Worm (Caenorhabditis elegans): Measurements from ENCODE around the gene F59B2.13.

F59B2.13 gene

ce11 chrIII:9026951-9027350, at the start of gene F59B2.13:
F59B2.13 (minus strand) TSS chrIII:9027051.
- TF ChIP-seq lin-15B (tag; optimal IDR thresholded peaks at IDR 0.05) (no peak), snu-23 (GFP tag; optimal IDR thresholded peaks at IDR 0.05) (no peak), fos-1 (tag; optimal IDR thresholded peaks at IDR 0.05) (no peak), snpc-4 (tag; optimal IDR thresholded peaks at IDR 0.05) (no peak), elt-2 (tag; optimal IDR thresholded peaks at IDR 0.05) (no peak), unc-98 (GFP tag; IDR thresholded peaks at IDR 0.05) (no peak), nhr-20 (tag; optimal IDR thresholded peaks at IDR 0.05) (no peak)

- TF ChIP-seq ets-5 (GFP tag; IDR thresholded peaks at IDR 0.05), result no peak
- TF ChIP-seq ceh-90 (tag; optimal IDR thresholded peaks at IDR 0.05), result no peak
- no peak for TF ChIP-seq nhr-237 (tag; optimal IDR thresholded peaks at IDR 0.05)
- no peak for TF ChIP-seq snu-23 (GFP tag; optimal IDR thresholded peaks at IDR 0.05)
- no peak for TF ChIP-seq snpc-4 (tag; optimal IDR thresholded peaks at IDR 0.05)
- no peak for TF ChIP-seq alr-1 (tag; optimal IDR thresholded peaks at IDR 0.05; ENCODE audit: borderline replicate concordance)
- no peak for TF ChIP-seq tbx-2 (tag; optimal IDR thresholded peaks at IDR 0.05)
- TF ChIP-seq sox-4 (tag; optimal IDR thresholded peaks at IDR 0.05), result no peak
- no peak for TF ChIP-seq hlh-4 (tag; optimal IDR thresholded peaks at IDR 0.05)
- TF ChIP-seq ztf-11 (tag; optimal IDR thresholded peaks at IDR 0.05), result no peak
- TF ChIP-seq swsn-7 (tag; optimal IDR thresholded peaks at IDR 0.05), result no peak
- TF ChIP-seq ceh-8 (GFP tag; optimal IDR thresholded peaks at IDR 0.05), result no peak
- TF ChIP-seq ceh-82 (tag; optimal IDR thresholded peaks at IDR 0.05), result no peak
- TF ChIP-seq dsc-1 (tag; optimal IDR thresholded peaks at IDR 0.05), result no peak
- no peak for TF ChIP-seq unc-86 (tag; optimal IDR thresholded peaks at IDR 0.05)
- no peak for TF ChIP-seq mep-1 (tag; optimal IDR thresholded peaks at IDR 0.05)
- no peak for TF ChIP-seq elt-3 (tag; optimal IDR thresholded peaks at IDR 0.05)
- no peak for TF ChIP-seq Y116A8C.19 (tag; optimal IDR thresholded peaks at IDR 0.05; ENCODE audit: borderline replicate concordance)
Measured at ce11 chrIII:9075539-9075938, 48.7 kb upstream of the F59B2.13 start, which contains the start of gene F02A9.7. F02A9.7 (minus strand) TSS chrIII:9075639.

- TF ChIP-seq ceh-8 (GFP tag; optimal IDR thresholded peaks at IDR 0.05), result no peak
- TF ChIP-seq zip-4 (GFP tag; optimal IDR thresholded peaks at IDR 0.05), result no peak
- no peak for TF ChIP-seq egl-27 (tag; optimal IDR thresholded peaks at IDR 0.05)
- TF ChIP-seq F16B12.6 (tag; optimal IDR thresholded peaks at IDR 0.05), result no peak
- no peak for TF ChIP-seq zag-1 (tag; optimal IDR thresholded peaks at IDR 0.05)
- TF ChIP-seq snpc-4 (tag; optimal IDR thresholded peaks at IDR 0.05), result no peak
- TF ChIP-seq dpl-1 (GFP tag; optimal IDR thresholded peaks at IDR 0.05), result no peak
- TF ChIP-seq mef-2 (tag; optimal IDR thresholded peaks at IDR 0.05), result no peak
Measured at ce11 chrIII:9072704-9073103, 45.9 kb upstream of the F59B2.13 start.

ce11 chrIII:9071372-9071771, 44.5 kb upstream of the F59B2.13 start, which contains the start of gene lin-12:
lin-12 (minus strand) TSS chrIII:9071472.
- no peak for TF ChIP-seq unc-30 (tag; optimal IDR thresholded peaks at IDR 0.05)
- no peak for TF ChIP-seq mef-2 (tag; optimal IDR thresholded peaks at IDR 0.05)
- no peak for TF ChIP-seq elt-2 (tag; optimal IDR thresholded peaks at IDR 0.05)
- no peak for TF ChIP-seq nhr-237 (tag; optimal IDR thresholded peaks at IDR 0.05)
- TF ChIP-seq skn-1 (tag; optimal IDR thresholded peaks at IDR 0.05), result no peak
- no peak for TF ChIP-seq F16B12.6 (tag; optimal IDR thresholded peaks at IDR 0.05)
- no peak for TF ChIP-seq nhr-19 (GFP tag; conservative IDR thresholded peaks at IDR 0.05)
- no peak for TF ChIP-seq efl-1 (optimal IDR thresholded peaks at IDR 0.05)
- TF ChIP-seq efl-1 (GFP tag; optimal IDR thresholded peaks at IDR 0.05 in 1 of 2), result peak in 1 of 2 experiments; percentile 64
- TF ChIP-seq sptf-1 (tag; optimal IDR thresholded peaks at IDR 0.05), result no peak

ce11 chrIII:9069712-9070111, 42.9 kb upstream of the F59B2.13 start:
- TF ChIP-seq sup-37 (GFP tag; optimal IDR thresholded peaks at IDR 0.05), result no peak
- no peak for TF ChIP-seq lin-39 (tag; optimal IDR thresholded peaks at IDR 0.05)
- TF ChIP-seq lin-14 (GFP tag; optimal IDR thresholded peaks at IDR 0.05), result no peak
- TF ChIP-seq ets-5 (GFP tag; IDR thresholded peaks at IDR 0.05), result no peak
- TF ChIP-seq hpl-2 (GFP tag; optimal IDR thresholded peaks at IDR 0.05), result no peak
- TF ChIP-seq irx-1 (tag; optimal IDR thresholded peaks at IDR 0.05), result no peak
- no peak for TF ChIP-seq nhr-11 (tag; optimal IDR thresholded peaks at IDR 0.05)
- TF ChIP-seq ceh-82 (tag; optimal IDR thresholded peaks at IDR 0.05), result no peak
- TF ChIP-seq grh-1 (GFP tag; IDR thresholded peaks at IDR 0.05), result no peak
